Worm (Caenorhabditis elegans): ENCODE results near the gene hrpf-2.

The hrpf-2 gene

DNA sequence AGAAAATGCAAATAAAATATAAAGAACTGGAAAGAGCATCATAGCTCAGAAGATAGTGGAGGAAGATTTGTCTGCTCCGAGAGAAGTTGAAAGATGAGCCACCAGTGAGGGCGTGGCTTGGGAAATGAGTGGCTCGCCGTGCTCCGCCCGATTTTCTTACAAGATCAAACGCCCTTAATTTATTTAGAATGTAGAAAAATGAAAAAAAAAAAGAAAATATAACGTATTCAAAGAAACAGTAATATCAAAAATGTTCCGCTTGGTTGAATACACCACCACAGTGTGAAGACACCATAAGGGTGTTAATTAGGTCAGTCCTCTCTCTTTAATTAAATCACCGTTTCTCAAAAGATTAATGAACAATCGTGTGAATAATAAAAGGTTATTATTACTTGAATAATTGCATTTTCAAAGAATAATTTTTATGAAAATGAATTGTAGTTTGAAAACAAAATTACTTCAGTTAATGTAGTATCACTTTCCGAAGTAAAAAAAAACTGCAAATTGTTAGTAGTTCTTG, 26.1 kb upstream of the hrpf-2 start, which contains the start of gene sfrp-1:
Gene sfrp-1 (minus strand): TSS at position 51 of the 520 bp plus-strand sequence.
- no peak for TF ChIP-seq ceh-2 (tag; optimal IDR thresholded peaks at IDR 0.05)
- peak; percentile 55 for TF ChIP-seq unc-42 (tag; optimal IDR thresholded peaks at IDR 0.05)

DNA sequence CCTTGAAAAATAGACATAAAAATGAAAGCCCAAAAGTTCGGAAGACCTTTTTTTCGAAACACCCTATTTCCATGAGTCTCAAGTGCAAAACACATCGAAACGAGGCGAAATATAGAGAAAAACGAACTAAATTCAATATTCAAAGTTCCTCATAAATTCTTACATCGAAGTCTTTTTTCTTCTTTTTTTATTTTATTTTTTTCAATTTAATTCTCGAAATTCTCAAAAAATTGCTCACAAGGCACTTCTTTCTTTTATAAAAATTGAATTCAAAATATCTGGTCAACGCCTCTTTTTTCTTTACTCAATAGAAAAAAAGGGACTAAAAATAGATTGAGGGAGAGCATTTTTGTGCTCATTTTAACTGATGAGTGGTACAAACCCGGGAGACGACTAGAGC, 18.9 kb upstream of the hrpf-2 start:
- no peak for TF ChIP-seq Y22D7AL.16 (tag; optimal IDR thresholded peaks at IDR 0.05)
- no peak for TF ChIP-seq dmd-4 (tag; optimal IDR thresholded peaks at IDR 0.05; ENCODE audit: borderline replicate concordance)
- no peak for TF ChIP-seq tbx-2 (tag; optimal IDR thresholded peaks at IDR 0.05)
- no peak for TF ChIP-seq lim-6 (tag; optimal IDR thresholded peaks at IDR 0.05)
- no peak for TF ChIP-seq hlh-6 (tag; optimal IDR thresholded peaks at IDR 0.05)
- TF ChIP-seq pros-1 (tag; optimal IDR thresholded peaks at IDR 0.05) = no peak
- TF ChIP-seq elt-2 (tag; optimal IDR thresholded peaks at IDR 0.05) = no peak
- no peak for TF ChIP-seq odd-2 (tag; optimal IDR thresholded peaks at IDR 0.05)
- no peak for TF ChIP-seq lin-11 (tag; optimal IDR thresholded peaks at IDR 0.05)
- TF ChIP-seq T23F11.4 (GFP tag; optimal IDR thresholded peaks at IDR 0.05) = no peak
- TF ChIP-seq ceh-18 (tag; optimal IDR thresholded peaks at IDR 0.05) = no peak
- no peak for TF ChIP-seq ceh-9 (tag; optimal IDR thresholded peaks at IDR 0.05)
- TF ChIP-seq zip-5 (tag; optimal IDR thresholded peaks at IDR 0.05) = no peak

DNA sequence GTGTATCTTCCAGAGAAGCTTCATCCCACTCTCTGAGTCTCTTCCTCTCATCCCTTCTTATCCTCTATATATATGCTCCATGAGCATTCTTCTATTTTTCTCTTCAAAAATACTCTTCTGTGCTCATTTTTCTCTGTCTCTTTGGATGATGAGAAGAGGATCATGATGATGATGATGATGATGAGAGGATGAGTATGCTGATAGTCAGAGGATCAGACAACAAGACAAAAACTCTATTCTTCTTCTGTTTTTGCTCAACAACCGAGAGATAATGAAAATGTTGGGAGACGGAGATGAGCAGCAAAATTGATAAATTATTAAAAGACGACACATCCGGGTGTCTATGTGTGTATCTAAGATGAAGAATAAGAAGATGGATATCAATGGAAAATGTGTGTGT, 17.0 kb upstream of the hrpf-2 start:
- no peak for TF ChIP-seq ceh-6 (GFP tag; optimal IDR thresholded peaks at IDR 0.05)
- TF ChIP-seq pax-1 (tag; optimal IDR thresholded peaks at IDR 0.05) = no peak
- TF ChIP-seq lin-11 (tag; optimal IDR thresholded peaks at IDR 0.05) = no peak
- TF ChIP-seq ets-4 (tag; optimal IDR thresholded peaks at IDR 0.05) = no peak
- TF ChIP-seq nfya-1 (tag; optimal IDR thresholded peaks at IDR 0.05) = peak; percentile 27
- no peak for TF ChIP-seq pqm-1 (tag; optimal IDR thresholded peaks at IDR 0.05)
- TF ChIP-seq ref-2 (tag; optimal IDR thresholded peaks at IDR 0.05) = no peak
- peak; percentile 62 for TF ChIP-seq unc-55 (GFP tag; optimal IDR thresholded peaks at IDR 0.05)
- TF ChIP-seq ttx-3 (tag; optimal IDR thresholded peaks at IDR 0.05) = no peak
- TF ChIP-seq ama-1 (optimal IDR thresholded peaks at IDR 0.05) = no peak
- TF ChIP-seq ceh-18 (tag; optimal IDR thresholded peaks at IDR 0.05) = peak; percentile 82
- no peak for TF ChIP-seq unc-86 (tag; optimal IDR thresholded peaks at IDR 0.05)

DNA sequence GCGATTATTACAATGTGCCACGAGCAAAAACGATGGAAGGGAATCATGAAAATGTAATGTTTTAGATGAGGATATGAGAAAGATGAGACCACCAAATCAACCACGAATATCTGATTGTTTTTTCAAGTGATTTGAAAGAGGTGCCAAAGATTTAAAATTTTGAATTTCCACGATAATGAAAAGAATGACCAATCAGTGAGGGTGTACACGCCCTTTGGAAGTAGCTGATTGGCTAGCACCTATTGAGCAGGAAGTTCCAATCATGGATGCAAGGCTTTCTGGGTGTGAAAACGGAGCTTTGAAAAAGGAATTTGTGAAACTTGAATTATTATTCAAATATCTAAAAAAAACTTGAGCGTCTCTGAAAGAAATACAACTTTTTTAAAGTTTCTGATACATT, 15.2 kb upstream of the hrpf-2 start:
- TF ChIP-seq nfya-1 (tag; optimal IDR thresholded peaks at IDR 0.05) (peak; percentile 55), che-1 (tag; optimal IDR thresholded peaks at IDR 0.05) (no peak)

DNA sequence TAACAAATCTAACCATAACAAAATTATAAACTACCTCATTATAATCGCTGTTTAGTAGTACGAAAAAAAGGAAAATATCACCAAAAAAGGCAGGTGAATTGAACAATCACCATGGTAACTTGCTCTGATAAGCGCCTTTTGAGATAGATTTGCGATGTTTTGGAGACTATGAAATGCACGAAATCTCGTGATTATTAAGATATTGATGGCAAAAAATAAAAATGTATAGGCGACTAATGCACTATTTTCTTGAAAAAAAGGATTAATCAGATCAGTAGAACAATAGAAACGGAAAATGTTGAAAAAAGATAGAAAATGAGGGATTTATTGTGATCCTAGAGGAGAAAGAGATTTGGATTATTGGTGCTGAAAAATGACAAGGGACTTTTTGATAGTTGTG, 12.2 kb upstream of the hrpf-2 start:
- TF ChIP-seq ama-1 (optimal IDR thresholded peaks at IDR 0.05) (no peak), pag-3 (tag; optimal IDR thresholded peaks at IDR 0.05; ENCODE audit: borderline replicate concordance) (no peak), ets-4 (tag; optimal IDR thresholded peaks at IDR 0.05) (no peak), ceh-9 (tag; optimal IDR thresholded peaks at IDR 0.05) (no peak), K02D7.2 (tag; optimal IDR thresholded peaks at IDR 0.05) (no peak), ceh-48 (tag; optimal IDR thresholded peaks at IDR 0.05) (no peak), syd-9 (tag; optimal IDR thresholded peaks at IDR 0.05) (no peak), nhr-232 (tag; optimal IDR thresholded peaks at IDR 0.05) (no peak), ref-2 (tag; optimal IDR thresholded peaks at IDR 0.05) (no peak), tbx-2 (tag; optimal IDR thresholded peaks at IDR 0.05) (no peak), odd-2 (tag; optimal IDR thresholded peaks at IDR 0.05) (no peak), C08G9.2 (tag; optimal IDR thresholded peaks at IDR 0.05) (no peak), ceh-31 (tag; optimal IDR thresholded peaks at IDR 0.05) (no peak), sdc-2 (tag; optimal IDR thresholded peaks at IDR 0.05) (no peak)

DNA sequence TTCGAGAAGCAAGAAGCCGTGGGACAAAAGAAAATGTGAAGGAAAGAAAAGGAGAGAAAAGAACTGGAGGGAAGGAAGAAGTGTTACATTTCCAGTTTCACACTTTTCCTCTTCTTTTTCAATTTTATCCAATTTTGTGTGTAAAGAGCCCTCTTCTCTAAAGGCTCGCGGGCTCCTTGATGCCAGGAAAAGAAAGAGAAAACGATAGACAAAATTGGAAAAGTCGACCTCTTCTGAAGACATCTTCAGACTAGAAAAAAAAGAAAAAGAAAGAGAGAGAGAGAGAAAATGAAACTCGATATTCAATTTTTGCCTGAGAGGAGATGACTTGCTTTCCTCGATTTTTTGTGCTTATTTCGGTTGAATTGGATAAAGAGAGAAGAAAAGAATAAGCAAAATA, 8.7 kb upstream of the hrpf-2 start:
- TF ChIP-seq unc-42 (tag; optimal IDR thresholded peaks at IDR 0.05) (peak; percentile 77), ceh-31 (tag; optimal IDR thresholded peaks at IDR 0.05) (no peak), ceh-34 (tag; optimal IDR thresholded peaks at IDR 0.05) (peak; percentile 11), K02D7.2 (tag; optimal IDR thresholded peaks at IDR 0.05) (no peak), pros-1 (tag; optimal IDR thresholded peaks at IDR 0.05) (no peak), ceh-19 (GFP tag; optimal IDR thresholded peaks at IDR 0.05) (peak; percentile 47)
